Fruit fly (Drosophila melanogaster) whole organism, wandering third instar larva: ENCODE measurements around the gene Rdh.

Source experiments
- HLH106 ChIP-seq: fragments of 200-800 bp; optimal IDR thresholded peaks from 3 replicates; lab custom pipeline; 2019; ENCODE audit warnings: missing biosample characterization, mild to moderate bottlenecking, missing genetic modification characterization, moderate library complexity
- brk ChIP-seq: fragments of 200-800 bp; sonication (Bioruptor generic); optimal IDR thresholded peaks from 2 replicates; lab custom pipeline; 2016; ENCODE audit warnings: missing biosample characterization, mild to moderate bottlenecking, missing genetic modification characterization

- peak; percentile 71 for TF ChIP-seq HLH106 (tag; lab: Kevin White, UChicago)
- TF ChIP-seq brk (GFP tag; lab: Kevin White, UChicago): no peak
Observed at dm6 chr3L:3802677-3803076, 22.6 kb upstream of the Rdh start.
